Worm (Caenorhabditis elegans) whole organism, young adult: ENCODE results near the gene cest-8.

Experiments
- ceh-79 ChIP-seq: sonication (generic microtip); optimal IDR thresholded peaks from 2 replicates; lab custom pipeline; 2017; ENCODE audit warnings: mild to moderate bottlenecking, missing genetic modification characterization, missing compliant biosample characterization
- sea-2 ChIP-seq: fragments of 200-800 bp; sonication (Bioruptor generic); IDR thresholded peaks from 2 replicates; pipeline ENCODE4 v1.3.6; 2022; ENCODE audit warnings: missing genetic modification characterization, missing compliant biosample characterization
- unc-62 ChIP-seq: fragments of 150-350 bp; optimal IDR thresholded peaks from 2 replicates; lab custom pipeline; 2014; ENCODE audit warnings: missing biosample characterization, missing genetic modification reagents, missing genetic modification characterization

DNA sequence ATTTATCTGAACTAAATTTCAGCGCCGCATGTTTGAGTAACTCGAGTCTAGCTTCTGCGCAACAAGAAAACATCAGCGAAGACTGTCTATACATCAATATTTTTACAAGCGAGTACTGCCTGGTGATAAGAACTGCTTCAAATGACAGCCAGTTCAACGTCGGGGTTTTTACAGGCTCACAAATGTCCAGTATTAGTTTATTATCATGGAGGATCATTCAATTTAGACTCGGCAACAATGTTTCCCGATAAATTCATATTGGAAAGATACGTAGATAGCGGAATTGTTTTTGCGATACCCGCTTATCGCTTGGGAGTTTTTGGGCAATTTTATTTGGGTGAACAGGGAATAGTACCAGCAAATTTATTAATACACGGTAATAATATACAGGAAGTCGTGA is 10.9 kb downstream of the cest-8 start:
- TF ChIP-seq unc-62, result no peak
- no peak for TF ChIP-seq sea-2 (GFP tag; lab: Robert Waterston, UW)
- TF ChIP-seq ceh-79 (tag; lab: Kevin White, UChicago), result no peak
